Worm (Caenorhabditis elegans) whole organism, early embryonic: ENCODE results near the gene vhl-1.

Experiments used
- B0310.2 ChIP-seq: sonication (generic microtip); optimal IDR thresholded peaks from 2 replicates; lab custom pipeline; 2016; ENCODE audit warnings: mild to moderate bottlenecking, missing genetic modification characterization, missing compliant biosample characterization
- F13C5.2 ChIP-seq: sonication (generic microtip); optimal IDR thresholded peaks from 2 replicates; lab custom pipeline; 2017; ENCODE audit warnings: mild to moderate bottlenecking, missing genetic modification characterization, inconsistent platforms, missing compliant biosample characterization
- aly-1 ChIP-seq: sonication (generic microtip); optimal IDR thresholded peaks from 2 replicates; lab custom pipeline; 2016; ENCODE audit warnings: missing genetic modification characterization, missing compliant biosample characterization
- ama-1 ChIP-seq: fragments of 150-350 bp; optimal IDR thresholded peaks from 2 replicates; lab custom pipeline; 2014
- ceh-13 ChIP-seq: fragments of 200-800 bp; sonication (Bioruptor generic); optimal IDR thresholded peaks from 2 replicates; lab custom pipeline; 2018; ENCODE audit warnings: mild to moderate bottlenecking, missing genetic modification characterization, missing compliant biosample characterization
- ceh-36 ChIP-seq: sonication (generic microtip); optimal IDR thresholded peaks from 2 replicates; lab custom pipeline; 2016; ENCODE audit warnings: missing genetic modification characterization, inconsistent platforms, missing compliant biosample characterization
- ets-7 ChIP-seq: sonication (generic microtip); optimal IDR thresholded peaks from 2 replicates; lab custom pipeline; 2016; ENCODE audit warnings: missing genotype, missing genetic modification characterization, missing compliant biosample characterization
- flt-1 ChIP-seq: fragments of 200-800 bp; sonication (Bioruptor generic); IDR thresholded peaks from 2 replicates; pipeline ENCODE4 v1.3.6; 2022; ENCODE audit warnings: missing genetic modification characterization, missing compliant biosample characterization
- hmbx-1 ChIP-seq: sonication (generic microtip); optimal IDR thresholded peaks from 2 replicates; lab custom pipeline; 2016; ENCODE audit warnings: mild to moderate bottlenecking, missing genetic modification characterization, missing compliant biosample characterization
- hmg-4 ChIP-seq: fragments of 200-800 bp; sonication (Bioruptor generic); optimal IDR thresholded peaks from 2 replicates; lab custom pipeline; 2018; ENCODE audit warnings: mild to moderate bottlenecking, missing genetic modification characterization, missing compliant biosample characterization
- hnd-1 ChIP-seq: sonication (generic microtip); optimal IDR thresholded peaks from 2 replicates; lab custom pipeline; 2016; ENCODE audit warnings: missing genetic modification characterization, missing compliant biosample characterization
- pes-1 ChIP-seq: fragments of 200-800 bp; sonication (Bioruptor generic); IDR thresholded peaks from 2 replicates; pipeline ENCODE4 v1.3.6; 2022; ENCODE audit warnings: missing genetic modification reagents, missing genetic modification characterization, missing compliant biosample characterization
- scrt-1 ChIP-seq: fragments of 200-800 bp; sonication (Bioruptor generic); IDR thresholded peaks from 2 replicates; pipeline ENCODE4 v1.3.6; 2022; ENCODE audit warnings: missing genetic modification characterization, missing compliant biosample characterization
- sea-1 ChIP-seq: fragments of 200-800 bp; sonication (Bioruptor generic); conservative IDR thresholded peaks from 2 replicates; pipeline ENCODE4 v1.3.6; 2022; ENCODE audit warnings: missing genetic modification characterization, missing compliant biosample characterization
- tbx-11 ChIP-seq: fragments of 200-800 bp; sonication (Bioruptor generic); IDR thresholded peaks from 2 replicates; pipeline ENCODE4 v1.3.6; 2022; ENCODE audit warnings: missing genetic modification characterization, missing compliant biosample characterization
- tbx-37 ChIP-seq: fragments of 200-800 bp; sonication (Bioruptor generic); conservative IDR thresholded peaks from 2 replicates; pipeline ENCODE4 v1.3.6; 2022; ENCODE audit warnings: missing genetic modification reagents, missing genetic modification characterization, missing compliant biosample characterization
- tra-4 ChIP-seq: sonication (generic microtip); optimal IDR thresholded peaks from 2 replicates; lab custom pipeline; 2017; ENCODE audit warnings: missing genetic modification characterization, missing compliant biosample characterization

Gene vhl-1

DNA sequence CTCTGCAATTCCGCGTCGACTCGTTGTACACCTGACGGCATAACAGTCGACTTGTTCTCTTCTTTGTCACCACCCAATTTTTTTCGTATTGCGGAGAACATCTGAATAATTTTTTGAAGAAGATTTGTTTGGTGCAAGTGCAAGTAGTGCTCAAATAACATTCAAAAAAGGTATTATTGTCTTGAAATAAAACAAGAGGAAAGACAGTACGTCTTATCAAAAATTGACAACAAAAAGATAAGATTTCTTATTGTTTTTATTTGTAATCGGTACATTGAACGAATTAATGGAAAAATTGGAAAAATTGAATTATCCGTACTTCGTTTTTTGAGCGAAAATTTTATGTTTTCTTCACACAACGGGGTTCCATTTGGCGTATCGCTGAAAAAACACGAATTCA, 1.4 kb upstream of the vhl-1 start, which contains the start of gene F08G12.1:
Gene F08G12.1, minus strand, starts transcription at position 101 of the 400 bp plus-strand sequence.
- TF ChIP-seq aly-1 (tag; lab: Kevin White, UChicago), result no peak
- TF ChIP-seq hmbx-1 (tag; lab: Kevin White, UChicago), result no peak

DNA sequence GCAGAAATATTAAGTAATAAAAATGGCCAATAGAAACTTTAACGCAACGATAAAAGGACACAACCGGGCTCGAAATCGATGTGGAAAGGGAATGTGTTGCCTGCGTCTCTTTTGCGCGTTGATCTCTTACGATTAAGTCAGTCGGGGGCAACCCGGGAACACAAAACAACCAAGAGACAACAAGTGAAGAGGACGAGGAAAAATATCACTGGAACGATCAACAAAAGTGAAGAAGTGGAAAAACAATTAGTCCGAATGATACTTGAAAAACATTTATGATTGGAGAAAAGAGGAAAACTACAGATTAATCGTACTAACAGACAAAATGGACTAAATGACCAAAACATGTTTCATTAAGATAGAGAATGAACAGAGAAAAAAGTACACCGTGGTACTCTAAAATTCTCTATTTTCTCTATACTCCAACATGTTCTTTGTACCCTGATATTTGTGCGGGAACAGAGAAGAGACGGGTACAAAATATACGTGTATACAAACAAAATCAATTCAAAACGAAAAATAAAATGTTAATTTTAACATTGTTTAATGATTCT, 3.2 kb downstream of the vhl-1 start, which contains the start of gene F08G12.5:
Gene F08G12.5, minus strand, starts transcription at position 1 of the 554 bp plus-strand sequence.
- TF ChIP-seq tbx-37 (GFP tag; lab: Robert Waterston, UW), result no peak
- TF ChIP-seq tra-4 (tag; lab: Kevin White, UChicago), result no peak
- TF ChIP-seq ceh-36 (tag; lab: Kevin White, UChicago), result no peak
- TF ChIP-seq tbx-11, result no peak
- no peak for TF ChIP-seq ceh-13 (GFP tag; lab: Kevin White, UChicago)
- TF ChIP-seq hmg-4 (GFP tag; lab: Kevin White, UChicago), result no peak
- no peak for TF ChIP-seq pes-1 (GFP tag; lab: Robert Waterston, UW)
- no peak for TF ChIP-seq sea-1
- no peak for TF ChIP-seq scrt-1 (GFP tag; lab: Robert Waterston, UW)
- no peak for TF ChIP-seq aly-1 (tag; lab: Kevin White, UChicago)
- TF ChIP-seq hnd-1 (tag; lab: Kevin White, UChicago), result no peak
- no peak for TF ChIP-seq hmbx-1 (tag; lab: Kevin White, UChicago)
- TF ChIP-seq flt-1 (GFP tag; lab: Robert Waterston, UW), result no peak

DNA sequence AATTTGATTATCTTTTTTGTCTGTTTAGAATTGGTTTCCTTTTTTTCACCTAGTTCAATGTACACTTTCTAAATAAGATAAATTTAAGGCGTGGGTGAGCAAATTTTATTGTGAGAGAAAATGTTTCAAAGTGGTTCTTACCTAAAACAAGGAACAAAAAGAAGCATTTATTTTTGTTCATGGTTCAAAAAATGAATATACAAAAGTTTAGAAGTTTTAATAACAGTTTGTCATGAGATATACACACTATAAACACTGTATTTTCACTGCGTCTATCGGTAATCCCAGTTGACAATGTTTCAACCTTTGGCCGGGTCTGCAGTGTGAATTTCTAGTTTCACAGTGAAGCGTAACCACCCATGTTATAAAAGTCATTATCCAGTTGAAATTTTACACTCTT, 8.2 kb downstream of the vhl-1 start, which contains the start of gene F08G12.11:
Gene F08G12.11, minus strand, starts transcription at position 181 of the 400 bp plus-strand sequence.
- TF ChIP-seq ama-1 (no peak), scrt-1 (GFP tag; lab: Robert Waterston, UW) (no peak), tbx-11 (no peak), hmbx-1 (tag; lab: Kevin White, UChicago) (no peak), sea-1 (no peak), tbx-37 (GFP tag; lab: Robert Waterston, UW) (no peak), pes-1 (GFP tag; lab: Robert Waterston, UW) (no peak), F13C5.2 (tag; lab: Kevin White, UChicago) (no peak), ceh-36 (tag; lab: Kevin White, UChicago) (no peak), ets-7 (tag; lab: Kevin White, UChicago) (no peak), tra-4 (tag; lab: Kevin White, UChicago) (no peak), aly-1 (tag; lab: Kevin White, UChicago) (no peak), hmg-4 (GFP tag; lab: Kevin White, UChicago) (no peak), B0310.2 (no peak), hnd-1 (tag; lab: Kevin White, UChicago) (no peak), flt-1 (GFP tag; lab: Robert Waterston, UW) (no peak), ceh-13 (GFP tag; lab: Kevin White, UChicago) (no peak)

DNA sequence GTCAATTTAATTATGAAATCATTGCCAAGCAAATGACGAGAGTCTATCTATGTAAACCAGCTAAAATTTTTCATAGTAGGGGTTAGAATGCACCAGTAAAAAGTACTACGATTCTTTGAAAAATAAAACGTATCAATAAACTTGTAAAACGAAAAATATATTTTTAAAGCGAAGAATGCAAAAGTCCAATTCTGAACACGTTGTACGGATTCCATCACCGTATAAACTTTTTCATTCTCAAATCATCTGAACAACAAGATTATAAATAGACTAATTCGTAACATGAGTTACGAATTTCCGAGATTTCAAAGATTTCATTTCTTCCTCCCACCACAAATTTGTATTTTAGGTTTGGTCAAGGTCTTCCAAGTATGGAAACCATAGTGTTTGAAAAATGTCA, 9.6 kb downstream of the vhl-1 start, which contains the start of gene nlp-57:
Gene nlp-57, plus strand, starts transcription at position 301 of the 400 bp plus-strand sequence.
- no peak for TF ChIP-seq ama-1
- no peak for TF ChIP-seq tra-4 (tag; lab: Kevin White, UChicago)
- TF ChIP-seq ceh-36 (tag; lab: Kevin White, UChicago), result no peak
- no peak for TF ChIP-seq ceh-13 (GFP tag; lab: Kevin White, UChicago)
- no peak for TF ChIP-seq scrt-1 (GFP tag; lab: Robert Waterston, UW)
- no peak for TF ChIP-seq aly-1 (tag; lab: Kevin White, UChicago)
- no peak for TF ChIP-seq B0310.2
- no peak for TF ChIP-seq F13C5.2 (tag; lab: Kevin White, UChicago)
- no peak for TF ChIP-seq ets-7 (tag; lab: Kevin White, UChicago)
- TF ChIP-seq hmg-4 (GFP tag; lab: Kevin White, UChicago), result no peak
- TF ChIP-seq hmbx-1 (tag; lab: Kevin White, UChicago), result no peak
- TF ChIP-seq pes-1 (GFP tag; lab: Robert Waterston, UW), result no peak
- TF ChIP-seq sea-1, result no peak

DNA sequence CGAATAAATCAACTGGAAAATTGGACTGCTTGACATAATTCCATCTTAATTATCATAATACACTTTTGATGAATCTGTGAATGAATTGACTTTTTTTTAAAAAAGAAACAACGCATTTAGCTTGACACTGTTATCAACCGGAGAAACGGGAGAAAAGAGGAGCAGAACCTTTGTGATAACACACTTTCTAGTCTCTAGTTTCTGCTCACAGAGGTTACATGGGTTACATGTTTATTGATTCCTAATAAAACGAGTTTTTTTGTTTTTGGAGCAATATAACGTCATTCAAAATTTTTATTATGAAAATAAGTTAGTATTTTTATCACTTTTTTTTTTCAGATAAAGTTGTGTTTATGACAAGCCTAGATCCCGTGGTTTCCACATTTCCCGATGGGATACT, 10.8 kb downstream of the vhl-1 start, which contains the start of gene hizr-1:
Gene hizr-1, plus strand, starts transcription at position 340 of the 400 bp plus-strand sequence.
- TF ChIP-seq scrt-1 (GFP tag; lab: Robert Waterston, UW), result no peak
- TF ChIP-seq flt-1 (GFP tag; lab: Robert Waterston, UW), result no peak
- no peak for TF ChIP-seq ets-7 (tag; lab: Kevin White, UChicago)
- no peak for TF ChIP-seq aly-1 (tag; lab: Kevin White, UChicago)
- no peak for TF ChIP-seq hmg-4 (GFP tag; lab: Kevin White, UChicago)
- TF ChIP-seq ama-1, result no peak
- no peak for TF ChIP-seq hnd-1 (tag; lab: Kevin White, UChicago)
- TF ChIP-seq tbx-37 (GFP tag; lab: Robert Waterston, UW), result no peak
- TF ChIP-seq F13C5.2 (tag; lab: Kevin White, UChicago), result no peak
- TF ChIP-seq tra-4 (tag; lab: Kevin White, UChicago), result no peak
- TF ChIP-seq ceh-36 (tag; lab: Kevin White, UChicago), result no peak
- no peak for TF ChIP-seq pes-1 (GFP tag; lab: Robert Waterston, UW)

DNA sequence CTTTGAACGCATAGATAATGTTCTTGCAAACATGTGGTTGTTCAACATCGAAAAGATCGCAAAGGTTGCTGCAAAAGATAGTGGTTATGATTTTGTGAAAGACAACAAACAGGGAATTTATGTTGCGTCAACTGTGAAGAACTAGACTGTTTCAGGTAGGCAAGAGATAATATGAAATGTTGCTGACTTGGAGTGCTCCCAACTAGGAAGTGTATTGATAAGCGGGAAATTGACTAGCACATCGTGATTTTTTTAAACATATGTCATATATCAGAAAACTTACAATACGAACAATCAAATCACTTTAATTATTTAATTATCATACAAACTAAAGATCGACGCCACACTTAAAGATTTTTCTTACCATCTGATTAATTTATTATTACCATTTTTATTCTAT, 16.1 kb downstream of the vhl-1 start:
- TF ChIP-seq tra-4 (tag; lab: Kevin White, UChicago), result no peak
- TF ChIP-seq tbx-37 (GFP tag; lab: Robert Waterston, UW), result no peak
- TF ChIP-seq B0310.2, result no peak
- no peak for TF ChIP-seq ama-1
- no peak for TF ChIP-seq tbx-11
- TF ChIP-seq aly-1 (tag; lab: Kevin White, UChicago), result no peak
- no peak for TF ChIP-seq ceh-36 (tag; lab: Kevin White, UChicago)
- no peak for TF ChIP-seq hmbx-1 (tag; lab: Kevin White, UChicago)
- TF ChIP-seq flt-1 (GFP tag; lab: Robert Waterston, UW), result no peak
- TF ChIP-seq ceh-13 (GFP tag; lab: Kevin White, UChicago), result no peak
- TF ChIP-seq scrt-1 (GFP tag; lab: Robert Waterston, UW), result no peak
- TF ChIP-seq pes-1 (GFP tag; lab: Robert Waterston, UW), result no peak
- no peak for TF ChIP-seq sea-1
- TF ChIP-seq ets-7 (tag; lab: Kevin White, UChicago), result no peak
- no peak for TF ChIP-seq hnd-1 (tag; lab: Kevin White, UChicago)

DNA sequence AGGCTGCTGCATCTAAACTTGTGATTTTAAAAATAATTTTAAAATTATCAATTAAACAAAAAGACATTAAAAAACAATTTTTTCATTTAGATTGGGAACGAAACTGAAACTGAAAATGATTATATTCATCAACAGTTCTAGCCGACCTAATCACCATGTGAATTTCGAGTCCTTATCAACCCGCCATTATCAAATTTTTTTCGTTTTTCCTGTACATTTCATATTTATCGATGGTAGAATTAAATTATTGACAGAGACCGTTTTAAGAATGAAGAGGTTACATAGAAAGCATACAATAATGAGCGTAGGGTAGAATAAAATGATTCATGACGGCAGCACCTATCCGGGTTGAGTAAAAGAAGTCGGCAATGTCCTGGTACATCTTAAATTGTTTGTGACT, 17.1 kb downstream of the vhl-1 start, which contains the start of gene asm-2:
Gene asm-2, minus strand, starts transcription at position 12 of the 400 bp plus-strand sequence.
- TF ChIP-seq pes-1 (GFP tag; lab: Robert Waterston, UW), result no peak
- no peak for TF ChIP-seq ceh-36 (tag; lab: Kevin White, UChicago)
- TF ChIP-seq ama-1, result no peak
- TF ChIP-seq tbx-11, result no peak
- TF ChIP-seq sea-1, result no peak
